Fruit fly (Drosophila melanogaster): ENCODE measurements around the gene lcs.

Gene lcs

DNA sequence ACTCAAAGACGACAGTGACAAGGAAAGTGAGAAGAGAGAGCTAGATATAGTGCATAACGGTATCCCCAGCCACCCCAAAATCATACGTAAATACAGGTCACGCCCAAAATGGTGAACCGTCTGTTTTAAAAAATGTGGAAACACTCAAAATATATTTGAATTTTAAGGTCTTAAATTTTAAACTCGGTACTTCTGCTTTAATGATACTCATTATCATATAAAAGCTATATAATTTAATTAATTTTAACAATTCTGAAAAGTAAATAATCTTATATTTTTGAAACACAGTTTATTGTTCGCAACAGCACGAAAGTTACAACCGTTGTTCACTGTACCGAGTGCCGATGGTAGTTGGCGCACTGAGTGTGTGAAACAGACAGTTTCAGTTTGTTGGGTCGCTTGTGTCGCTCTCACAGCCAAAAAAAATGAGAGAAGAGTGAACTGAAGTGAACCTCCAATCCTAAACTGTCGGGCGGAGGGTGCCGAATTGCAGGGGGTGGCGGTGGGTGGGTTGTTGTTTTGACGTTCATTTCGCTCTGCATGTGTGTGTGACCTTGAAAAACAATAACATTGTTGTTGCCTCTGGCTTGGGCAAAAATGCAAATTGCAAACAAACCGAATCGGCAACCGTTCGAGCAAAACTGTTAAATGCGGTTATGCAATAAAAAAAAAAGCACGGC lies 30.7 kb downstream of the lcs start (continued):
- TF ChIP-seq CG11247 (GFP tag; IDR thresholded peaks at IDR 0.05) (peak; percentile 71), Hmr (GFP tag; optimal IDR thresholded peaks at IDR 0.05) (peak; percentile 96), Vsx1 (GFP tag; optimal IDR thresholded peaks at IDR 0.05) (peak; percentile 84), peb (GFP tag; IDR thresholded peaks at IDR 0.05) (peak; percentile 77), CG4820 (GFP tag; optimal IDR thresholded peaks at IDR 0.05) (peak; percentile 83), fd64A (GFP tag; optimal IDR thresholded peaks at IDR 0.05) (peak; percentile 68), MBD-R2 (GFP tag; IDR thresholded peaks at IDR 0.05) (peak; percentile 67; the same call in 1 of the 2 replicates), CG11696 (GFP tag; IDR thresholded peaks at IDR 0.05) (0 out of 2 replicates have a peak, but pooled peaks have one; percentile 32), CG15514 (GFP tag; optimal IDR thresholded peaks at IDR 0.05) (peak; percentile 83), H2.0 (GFP tag; IDR thresholded peaks at IDR 0.05) (peak; percentile 77), CG3995 (GFP tag; optimal IDR thresholded peaks at IDR 0.05) (peak; percentile 32), tio (GFP tag; optimal IDR thresholded peaks at IDR 0.05) (peak; percentile 91), CG11456 (GFP tag; IDR thresholded peaks at IDR 0.05) (peak; percentile 83), Atf6 (GFP tag; IDR thresholded peaks at IDR 0.05) (peak; percentile 89), otp (GFP tag; IDR thresholded peaks at IDR 0.05) (peak; percentile 57; the same call in 2 of the 3 replicates), CG7372 (GFP tag; IDR thresholded peaks at IDR 0.05) (peak; percentile 88), Dip3 (GFP tag; optimal IDR thresholded peaks at IDR 0.05) (peak; percentile 39), CG10321 (GFP tag; IDR thresholded peaks at IDR 0.05) (peak; percentile 62; the same call in 1 of the 2 replicates), CG11085 (GFP tag; IDR thresholded peaks at IDR 0.05) (peak; percentile 74; the same call in 1 of the 2 replicates), CG17361 (GFP tag; IDR thresholded peaks at IDR 0.05) (peak; percentile 94), NFAT (GFP tag; IDR thresholded peaks at IDR 0.05) (peak; percentile 68), inv (GFP tag; IDR thresholded peaks at IDR 0.05; ENCODE audit: partially characterized antibody) (0 out of 2 replicates have a peak, but pooled peaks have one; percentile 19), CG15479 (GFP tag; optimal IDR thresholded peaks at IDR 0.05) (no peak), Elba2 (GFP tag; optimal IDR thresholded peaks at IDR 0.05) (no peak), CG5245 (GFP tag; optimal IDR thresholded peaks at IDR 0.05) (peak; percentile 61), B-H2 (GFP tag; optimal IDR thresholded peaks at IDR 0.05) (peak; percentile 93), CG16813 (GFP tag; IDR thresholded peaks at IDR 0.05; ENCODE audit: partially characterized antibody) (no peak), CG6854 (GFP tag; optimal IDR thresholded peaks at IDR 0.05) (peak; percentile 90), CG8281 (tag; optimal IDR thresholded peaks at IDR 0.05) (peak; percentile 77), CG3407 (GFP tag; optimal IDR thresholded peaks at IDR 0.05) (peak; percentile 88), grn (GFP tag; optimal IDR thresholded peaks at IDR 0.05) (peak; percentile 2), CG34224 (GFP tag; IDR thresholded peaks at IDR 0.05; ENCODE audit: partially characterized antibody) (no peak), gsb (GFP tag; IDR thresholded peaks at IDR 0.05) (peak; percentile 84), Sox100B (GFP tag; optimal IDR thresholded peaks at IDR 0.05) (peak; percentile 94), Hsf (GFP tag; optimal IDR thresholded peaks at IDR 0.05) (peak; percentile 50), HmgZ (tag; optimal IDR thresholded peaks at IDR 0.05) (peak; percentile 88), Mes4 (GFP tag; optimal IDR thresholded peaks at IDR 0.05) (no peak), Doc2 (GFP tag; IDR thresholded peaks at IDR 0.05) (peak; percentile 51; the same call in 1 of the 2 replicates), sr (GFP tag; IDR thresholded peaks at IDR 0.05) (no peak), cwo (GFP tag; optimal IDR thresholded peaks at IDR 0.05) (peak; percentile 91), klu (GFP tag; IDR thresholded peaks at IDR 0.05) (peak; percentile 84), trh (GFP tag; optimal IDR thresholded peaks at IDR 0.05) (peak; percentile 74), fd102C (GFP tag; optimal IDR thresholded peaks at IDR 0.05) (no peak), D (optimal IDR thresholded peaks at IDR 0.05) (no peak), D (GFP tag; optimal IDR thresholded peaks at IDR 0.05) (peak; percentile 90), CG3847 (GFP tag; IDR thresholded peaks at IDR 0.05) (peak; percentile 92), CG16815 (GFP tag; optimal IDR thresholded peaks at IDR 0.05) (peak; percentile 87), CG33213 (GFP tag; optimal IDR thresholded peaks at IDR 0.05) (peak; percentile 31), CG9727 (GFP tag; optimal IDR thresholded peaks at IDR 0.05) (peak; percentile 92), zf30C (GFP tag; optimal IDR thresholded peaks at IDR 0.05) (no peak)
